Fruit fly (Drosophila melanogaster): ENCODE results near the gene noi.

- TF ChIP-seq CG7045 (GFP tag; optimal IDR thresholded peaks at IDR 0.05) (no peak), ovo (GFP tag; optimal IDR thresholded peaks at IDR 0.05) (no peak), Clk (GFP tag; optimal IDR thresholded peaks at IDR 0.05) (no peak), CG11617 (GFP tag; optimal IDR thresholded peaks at IDR 0.05) (no peak), kay (GFP tag; ENCODE audit: borderline replicate concordance) (no peak), Hr96 (GFP tag; optimal IDR thresholded peaks at IDR 0.05) (no peak), Crg-1 (GFP tag; optimal IDR thresholded peaks at IDR 0.05) (no peak), CG14711 (tag; optimal IDR thresholded peaks at IDR 0.05) (no peak), CG12768 (GFP tag; optimal IDR thresholded peaks at IDR 0.05) (no peak), tj (GFP tag; optimal IDR thresholded peaks at IDR 0.05) (no peak), CG1620 (GFP tag; optimal IDR thresholded peaks at IDR 0.05) (no peak)
These were observed 26.8 kb upstream of the noi start for dm6 chr3R:5617923-5618623.
